Fruit fly (Drosophila melanogaster) whole organism, embryonic: ENCODE measurements around the gene Dhdds.
A peak's percentile ranks its signal among the peaks of the same experiment; 100 is the strongest.

Experiments
- C15 ChIP-seq: fragments of 200-800 bp; sonication (Bioruptor generic); IDR thresholded peaks from 3 replicates; pipeline ENCODE4 v1.3.6; 2022; ENCODE audit warnings: missing biosample characterization, missing genetic modification characterization
- CG10147 ChIP-seq: fragments of 200-800 bp; sonication (Bioruptor generic); optimal IDR thresholded peaks from 2 replicates; lab custom pipeline; 2019; ENCODE audit warnings: missing biosample characterization, mild to moderate bottlenecking, missing genetic modification characterization, moderate library complexity
- CG10321 ChIP-seq: fragments of 200-800 bp; sonication (Bioruptor generic); IDR thresholded peaks from 2 replicates; pipeline ENCODE4 v1.3.6; 2022; ENCODE audit warnings: missing biosample characterization, missing genetic modification characterization
- CG10462 ChIP-seq: fragments of 200-800 bp; sonication (Bioruptor generic); optimal IDR thresholded peaks from 2 replicates; lab custom pipeline; 2016; ENCODE audit warnings: missing biosample characterization, missing genetic modification characterization
- CG10565 ChIP-seq: fragments of 200-800 bp; sonication (Bioruptor generic); optimal IDR thresholded peaks from 3 replicates; lab custom pipeline; 2016; ENCODE audit warnings: missing biosample characterization, mild to moderate bottlenecking, missing genetic modification characterization
- CG10654 ChIP-seq: fragments of 200-800 bp; sonication (Bioruptor generic); optimal IDR thresholded peaks from 2 replicates; lab custom pipeline; 2016; ENCODE audit warnings: missing biosample characterization, missing genetic modification characterization
- CG11504 ChIP-seq: fragments of 200-800 bp; sonication (Bioruptor generic); optimal IDR thresholded peaks from 3 replicates; lab custom pipeline; 2019; ENCODE audit warnings: missing biosample characterization, mild to moderate bottlenecking, missing genetic modification characterization, moderate library complexity
- CG17912 ChIP-seq: fragments of 200-800 bp; sonication (Bioruptor generic); optimal IDR thresholded peaks from 2 replicates; lab custom pipeline; 2018; ENCODE audit warnings: missing biosample characterization, mild to moderate bottlenecking, missing genetic modification characterization
- CG30431 ChIP-seq: fragments of 200-800 bp; sonication (Bioruptor generic); optimal IDR thresholded peaks from 2 replicates; lab custom pipeline; 2017; ENCODE audit warnings: missing biosample characterization, missing genetic modification characterization
- CG34376 ChIP-seq: fragments of 200-800 bp; sonication (Bioruptor generic); optimal IDR thresholded peaks from 2 replicates; lab custom pipeline; 2018; ENCODE audit warnings: missing biosample characterization, mild to moderate bottlenecking, missing genetic modification characterization
- CG3838 ChIP-seq: fragments of 200-800 bp; sonication (Bioruptor generic); optimal IDR thresholded peaks from 3 replicates; lab custom pipeline; 2016; ENCODE audit warnings: missing biosample characterization, missing genetic modification characterization
- CG4730 ChIP-seq: fragments of 200-800 bp; sonication (Bioruptor generic); IDR thresholded peaks from 2 replicates; pipeline ENCODE4 v1.3.6; 2022; ENCODE audit warnings: missing biosample characterization, missing genetic modification characterization
- CG5180 ChIP-seq: fragments of 200-800 bp; sonication (Bioruptor generic); optimal IDR thresholded peaks from 3 replicates; lab custom pipeline; 2017; ENCODE audit warnings: missing biosample characterization, missing genetic modification characterization, mild to moderate bottlenecking, moderate library complexity, missing genetic modification reagents
- CG6654 ChIP-seq: fragments of 200-800 bp; sonication (Bioruptor generic); optimal IDR thresholded peaks from 2 replicates; lab custom pipeline; 2017; ENCODE audit warnings: missing biosample characterization, mild to moderate bottlenecking, missing genetic modification characterization
- CG8478 ChIP-seq: fragments of >200 bp; optimal IDR thresholded peaks from 2 replicates; lab custom pipeline; 2018
- CG9215 ChIP-seq: fragments of 200-800 bp; sonication (Bioruptor generic); IDR thresholded peaks from 2 replicates; pipeline ENCODE4 v1.3.6; 2022; ENCODE audit warnings: missing biosample characterization, missing genetic modification characterization
- CG9727 ChIP-seq: fragments of 200-800 bp; sonication (Bioruptor generic); optimal IDR thresholded peaks from 3 replicates; lab custom pipeline; 2017; ENCODE audit warnings: missing biosample characterization, mild to moderate bottlenecking, missing genetic modification characterization
- CkIIα-i1 ChIP-seq: fragments of 200-800 bp; sonication (Bioruptor generic); IDR thresholded peaks from 2 replicates; pipeline ENCODE4 v1.3.6; 2022; ENCODE audit warnings: missing biosample characterization, missing genetic modification characterization
- Doc3 ChIP-seq: fragments of 200-800 bp; sonication (Bioruptor generic); IDR thresholded peaks from 3 replicates; pipeline ENCODE4 v1.3.6; 2022; ENCODE audit warnings: missing biosample characterization, missing genetic modification characterization; ENCODE audit not compliant: partially characterized antibody
- Elba2 ChIP-seq: fragments of 200-800 bp; sonication (Bioruptor generic); optimal IDR thresholded peaks from 3 replicates; lab custom pipeline; 2016; ENCODE audit warnings: missing biosample characterization, missing genetic modification characterization
- H15 ChIP-seq: fragments of 200-800 bp; sonication (Bioruptor generic); IDR thresholded peaks from 3 replicates; pipeline ENCODE4 v1.3.6; 2022; ENCODE audit warnings: missing biosample characterization, missing genetic modification characterization
- NK7.1 ChIP-seq: fragments of 200-800 bp; sonication (Bioruptor generic); optimal IDR thresholded peaks from 3 replicates; lab custom pipeline; 2016; ENCODE audit warnings: missing biosample characterization, missing genetic modification characterization
- Nf-YB ChIP-seq: fragments of 200-800 bp; sonication (Bioruptor generic); optimal IDR thresholded peaks from 3 replicates; lab custom pipeline; 2019; ENCODE audit warnings: missing biosample characterization, mild to moderate bottlenecking, missing genetic modification characterization, moderate library complexity
- Ptx1 ChIP-seq: fragments of 200-800 bp; sonication (Bioruptor generic); IDR thresholded peaks from 2 replicates; pipeline ENCODE4 v1.3.6; 2022; ENCODE audit warnings: missing biosample characterization, missing genetic modification characterization
- Taf1 ChIP-seq: fragments of 200-800 bp; sonication (Bioruptor generic); IDR thresholded peaks from 2 replicates; pipeline ENCODE4 v1.3.6; 2022; ENCODE audit warnings: missing biosample characterization, missing genetic modification characterization
- aop ChIP-seq: fragments of 200-800 bp; sonication (Bioruptor generic); IDR thresholded peaks from 2 replicates; pipeline ENCODE4 v1.3.6; 2022; ENCODE audit warnings: missing biosample characterization, missing genetic modification characterization
- ato ChIP-seq: fragments of 200-800 bp; sonication (Bioruptor generic); IDR thresholded peaks from 2 replicates; pipeline ENCODE4 v1.3.6; 2022; ENCODE audit warnings: missing biosample characterization, missing genetic modification characterization; ENCODE audit not compliant: partially characterized antibody
- chif ChIP-seq, 2 experiments: fragments of 200-800 bp; sonication (Bioruptor generic); optimal IDR thresholded peaks; 3 replicates each; lab custom pipeline; 2016; ENCODE audit warnings: missing biosample characterization in 2 of 2, missing genetic modification characterization in 2 of 2
- ci ChIP-seq: fragments of 200-800 bp; sonication (Bioruptor generic); IDR thresholded peaks from 3 replicates; pipeline ENCODE4 v1.3.6; 2022; ENCODE audit warnings: missing biosample characterization, missing genetic modification characterization
- da ChIP-seq: fragments of 200-800 bp; sonication (Bioruptor generic); optimal IDR thresholded peaks from 2 replicates; lab custom pipeline; 2016; ENCODE audit warnings: missing biosample characterization, missing genetic modification characterization
- dimm ChIP-seq: fragments of 200-800 bp; sonication (Bioruptor generic); IDR thresholded peaks from 2 replicates; pipeline ENCODE4 v1.3.6; 2022; ENCODE audit warnings: missing biosample characterization, missing genetic modification characterization
- dmrt11E ChIP-seq: fragments of 200-800 bp; sonication (Bioruptor generic); optimal IDR thresholded peaks from 3 replicates; lab custom pipeline; 2018; ENCODE audit warnings: missing biosample characterization, mild to moderate bottlenecking, missing genetic modification characterization, moderate library complexity
- ems ChIP-seq: fragments of 200-800 bp; sonication (Bioruptor generic); optimal IDR thresholded peaks from 3 replicates; lab custom pipeline; 2016; ENCODE audit warnings: missing biosample characterization, missing genetic modification characterization
- esg ChIP-seq: fragments of 200-800 bp; sonication (Bioruptor generic); conservative IDR thresholded peaks from 2 replicates; pipeline ENCODE4 v1.3.6; 2022; ENCODE audit warnings: missing biosample characterization, missing genetic modification characterization
- fd102C ChIP-seq: fragments of 200-800 bp; sonication (Bioruptor generic); optimal IDR thresholded peaks from 2 replicates; lab custom pipeline; 2018; ENCODE audit warnings: missing biosample characterization, mild to moderate bottlenecking, missing genetic modification characterization, moderate library complexity
- grau ChIP-seq: fragments of 200-800 bp; optimal IDR thresholded peaks from 3 replicates; lab custom pipeline; 2019; ENCODE audit warnings: missing biosample characterization, mild to moderate bottlenecking, missing genetic modification characterization, moderate library complexity
- gsb-n ChIP-seq: fragments of 200-800 bp; sonication (Bioruptor generic); optimal IDR thresholded peaks from 3 replicates; lab custom pipeline; 2018; ENCODE audit warnings: missing biosample characterization, mild to moderate bottlenecking, missing genetic modification characterization
- hkb ChIP-seq, 2 experiments: fragments of 200-800 bp in 1 of 2; fragments of >200 bp in 1 of 2; sonication (Bioruptor generic) in 1 of 2; IDR thresholded peaks in 1 of 2; optimal IDR thresholded peaks in 1 of 2; 2 replicates each; pipeline versions ENCODE4 v1.3.6 to Lab custom; 2017 to 2022; ENCODE audit warnings: missing biosample characterization in 1 of 2, missing genetic modification characterization in 1 of 2
- hth ChIP-seq: fragments of >200 bp; optimal IDR thresholded peaks from 2 replicates; lab custom pipeline; 2017; ENCODE audit warnings: inconsistent platforms
- jing ChIP-seq: fragments of 200-800 bp; sonication (Bioruptor generic); optimal IDR thresholded peaks from 2 replicates; lab custom pipeline; 2018; ENCODE audit warnings: missing biosample characterization, mild to moderate bottlenecking, missing genetic modification characterization
- jumu ChIP-seq: fragments of 200-800 bp; sonication (Bioruptor generic); optimal IDR thresholded peaks from 3 replicates; lab custom pipeline; 2016; ENCODE audit warnings: missing biosample characterization, missing genetic modification characterization
- lov ChIP-seq, 2 experiments: fragments of 200-800 bp in 1 of 2; fragments of >200 bp in 1 of 2; sonication (Bioruptor generic) in 1 of 2; IDR thresholded peaks in 1 of 2; optimal IDR thresholded peaks in 1 of 2; 2 replicates in 1 of 2; 3 replicates in 1 of 2; pipeline versions ENCODE4 v1.3.6 to Lab custom; 2017 to 2022; ENCODE audit warnings: missing biosample characterization in 1 of 2, missing genetic modification characterization in 1 of 2
- luna ChIP-seq: fragments of 200-800 bp; sonication (Bioruptor generic); optimal IDR thresholded peaks from 2 replicates; lab custom pipeline; 2016; ENCODE audit warnings: missing biosample characterization, missing genetic modification characterization
- p53 ChIP-seq: fragments of 200-800 bp; sonication (Bioruptor generic); optimal IDR thresholded peaks from 2 replicates; lab custom pipeline; 2016; ENCODE audit warnings: missing biosample characterization, missing genetic modification characterization
- sc ChIP-seq, 3 experiments: fragments of >200 bp in 2 of 3; fragments of 200-800 bp in 1 of 3; sonication (Bioruptor generic) in 1 of 3; optimal IDR thresholded peaks; 2 replicates in 2 of 3; 3 replicates in 1 of 3; lab custom pipeline; 2017; ENCODE audit warnings: mild to moderate bottlenecking in 1 of 3, missing biosample characterization in 1 of 3, missing genetic modification characterization in 1 of 3, missing genetic modification reagents in 1 of 3
- sens-2 ChIP-seq: fragments of 200-800 bp; sonication (Bioruptor generic); IDR thresholded peaks from 2 replicates; pipeline ENCODE4 v1.3.6; 2022; ENCODE audit warnings: missing biosample characterization, missing genetic modification characterization
- sima ChIP-seq: fragments of 200-800 bp; sonication (Bioruptor generic); optimal IDR thresholded peaks from 2 replicates; lab custom pipeline; 2016; ENCODE audit warnings: missing biosample characterization, missing genetic modification characterization
- twi ChIP-seq: fragments of 200-800 bp; optimal IDR thresholded peaks from 2 replicates; lab custom pipeline; 2019; ENCODE audit warnings: missing biosample characterization, mild to moderate bottlenecking, missing genetic modification characterization, moderate library complexity
- vnd ChIP-seq: fragments of 200-800 bp; sonication (Bioruptor generic); IDR thresholded peaks from 3 replicates; pipeline ENCODE4 v1.3.6; 2022; ENCODE audit warnings: missing biosample characterization, missing genetic modification characterization; ENCODE audit not compliant: partially characterized antibody
- yki ChIP-seq: fragments of >200 bp; optimal IDR thresholded peaks from 3 replicates; lab custom pipeline; 2018
- zf30C ChIP-seq: fragments of 200-800 bp; sonication (Bioruptor generic); optimal IDR thresholded peaks from 3 replicates; lab custom pipeline; 2018; ENCODE audit warnings: missing biosample characterization, mild to moderate bottlenecking, missing genetic modification characterization

Gene Dhdds

dm6 chrX:7970396-7970795 lies 37.2 kb upstream of the Dhdds start (continued):
- peak; percentile 65 for TF ChIP-seq grau
- TF ChIP-seq CG34376 (GFP tag; lab: Kevin White, UChicago), result peak; percentile 39
- TF ChIP-seq zf30C (GFP tag; lab: Kevin White, UChicago), result no peak
- TF ChIP-seq NK7.1, result no peak
- no peak for TF ChIP-seq fd102C (GFP tag; lab: Kevin White, UChicago)
- TF ChIP-seq chif (GFP tag; optimal IDR thresholded peaks at IDR 0.05; lab: Kevin White, UChicago), result peak in 1 of 2 experiments; percentile 42
- no peak for TF ChIP-seq CG3838 (GFP tag; lab: Kevin White, UChicago)
- TF ChIP-seq lov (optimal IDR thresholded peaks at IDR 0.05; lab: Kevin White, UChicago), result no peak
- TF ChIP-seq lov (GFP tag; IDR thresholded peaks at IDR 0.05; lab: Robert Waterston, UW), result no peak
- peak; percentile 15 for TF ChIP-seq jumu
- no peak for TF ChIP-seq C15 (GFP tag; lab: Robert Waterston, UW)
- peak; percentile 53 for TF ChIP-seq CG9727 (GFP tag; lab: Kevin White, UChicago)
- TF ChIP-seq aop (GFP tag; lab: Robert Waterston, UW), result no peak
- 0 out of 2 replicates have a peak, but pooled peaks have one; percentile 18 for TF ChIP-seq CG9215 (GFP tag; lab: Robert Waterston, UW)
- no peak for TF ChIP-seq sc (optimal IDR thresholded peaks at IDR 0.05; lab: Kevin White, UChicago)
- no peak for TF ChIP-seq sc (GFP tag; optimal IDR thresholded peaks at IDR 0.05; lab: Kevin White, UChicago)
- no peak for TF ChIP-seq hth (lab: Kevin White, UChicago)
- TF ChIP-seq ci, result peak; percentile 51; the same call in 1 of the 3 replicates
- peak; percentile 74 for TF ChIP-seq CG10147 (GFP tag; lab: Kevin White, UChicago)
- no peak for TF ChIP-seq H15 (GFP tag; lab: Robert Waterston, UW)
- no peak for TF ChIP-seq Nf-YB (GFP tag; lab: Kevin White, UChicago)
- TF ChIP-seq CG10565 (GFP tag; lab: Kevin White, UChicago), result no peak
- peak; percentile 67 for TF ChIP-seq Doc3
- TF ChIP-seq dimm, result no peak
- TF ChIP-seq Ptx1 (GFP tag; lab: Robert Waterston, UW), result peak; percentile 48
- no peak for TF ChIP-seq hkb (optimal IDR thresholded peaks at IDR 0.05; lab: Kevin White, UChicago)
- peak; percentile 35; the same call in 1 of the 2 replicates for TF ChIP-seq hkb (GFP tag; IDR thresholded peaks at IDR 0.05; lab: Robert Waterston, UW)
- peak; percentile 4 for TF ChIP-seq CG5180 (GFP tag; lab: Kevin White, UChicago)
- no peak for TF ChIP-seq CG8478 (lab: Kevin White, UChicago)
- no peak for TF ChIP-seq luna (GFP tag; lab: Kevin White, UChicago)
- TF ChIP-seq gsb-n, result peak; percentile 14
- peak; percentile 40 for TF ChIP-seq dmrt11E (tag; lab: Kevin White, UChicago)
- no peak for TF ChIP-seq sens-2 (GFP tag; lab: Robert Waterston, UW)
- no peak for TF ChIP-seq twi (tag; lab: Kevin White, UChicago)
- peak; percentile 51 for TF ChIP-seq ems (GFP tag; lab: Kevin White, UChicago)
- TF ChIP-seq vnd (GFP tag; lab: Robert Waterston, UW), result 0 out of 3 replicates have a peak, but pooled peaks have one; percentile 27
- no peak for TF ChIP-seq CG10654
- TF ChIP-seq Taf1 (GFP tag; lab: Robert Waterston, UW), result no peak
- TF ChIP-seq esg (GFP tag; lab: Robert Waterston, UW), result peak; percentile 32; the same call in 1 of the 2 replicates
- TF ChIP-seq ato, result no peak
- TF ChIP-seq CkIIα-i1, result no peak
- TF ChIP-seq Elba2, result no peak
- no peak for TF ChIP-seq yki
- TF ChIP-seq CG30431 (GFP tag; lab: Kevin White, UChicago), result no peak
- TF ChIP-seq p53 (GFP tag; lab: Kevin White, UChicago), result no peak
- no peak for TF ChIP-seq CG10321 (GFP tag; lab: Robert Waterston, UW)
- TF ChIP-seq CG6654 (GFP tag; lab: Kevin White, UChicago), result no peak
- no peak for TF ChIP-seq CG10462 (GFP tag; lab: Kevin White, UChicago)
- no peak for TF ChIP-seq CG4730 (GFP tag; lab: Robert Waterston, UW)
- no peak for TF ChIP-seq CG17912 (GFP tag; lab: Kevin White, UChicago)
- no peak for TF ChIP-seq da (GFP tag; lab: Kevin White, UChicago)
- TF ChIP-seq sima (GFP tag; lab: Kevin White, UChicago), result no peak
- TF ChIP-seq CG11504 (tag; lab: Kevin White, UChicago), result peak; percentile 72
- TF ChIP-seq jing (GFP tag; lab: Kevin White, UChicago), result peak; percentile 8
